Fruit fly (Drosophila melanogaster) whole organism, embryonic: ENCODE results near the gene CG17768.
A peak's percentile ranks its signal among the peaks of the same experiment; 100 is the strongest.

Experiments
- B-H2 ChIP-seq: fragments of 200-800 bp; sonication (Bioruptor generic); optimal IDR thresholded peaks from 2 replicates; lab custom pipeline; 2018; ENCODE audit warnings: missing biosample characterization, mild to moderate bottlenecking, missing genetic modification characterization
- CG10959 ChIP-seq: fragments of 200-800 bp; sonication (Bioruptor generic); IDR thresholded peaks from 2 replicates; pipeline ENCODE4 v1.3.6; 2022; ENCODE audit warnings: missing biosample characterization, missing genetic modification characterization
- CG11093 ChIP-seq: fragments of 200-800 bp; sonication (Bioruptor generic); IDR thresholded peaks from 3 replicates; pipeline ENCODE4 v1.3.6; 2022; ENCODE audit warnings: missing biosample characterization, missing genetic modification characterization
- CG11456 ChIP-seq: fragments of 200-800 bp; sonication (Bioruptor generic); IDR thresholded peaks from 3 replicates; pipeline ENCODE4 v1.3.6; 2022; ENCODE audit warnings: missing biosample characterization, missing genetic modification characterization
- CG11723 ChIP-seq: fragments of 200-800 bp; sonication (Bioruptor generic); optimal IDR thresholded peaks from 2 replicates; lab custom pipeline; 2017; ENCODE audit warnings: missing biosample characterization, mild to moderate bottlenecking, missing genetic modification characterization
- CG12155 ChIP-seq: fragments of 200-800 bp; sonication (Bioruptor generic); optimal IDR thresholded peaks from 3 replicates; lab custom pipeline; 2016; ENCODE audit warnings: missing biosample characterization, missing genetic modification characterization
- CG12236 ChIP-seq: fragments of 200-800 bp; sonication (Bioruptor generic); optimal IDR thresholded peaks from 2 replicates; lab custom pipeline; 2016; ENCODE audit warnings: missing biosample characterization, missing genetic modification characterization
- CG13894 ChIP-seq: fragments of 200-800 bp; sonication (Bioruptor generic); optimal IDR thresholded peaks from 3 replicates; lab custom pipeline; 2018; ENCODE audit warnings: missing biosample characterization, mild to moderate bottlenecking, missing genetic modification characterization, moderate library complexity
- CG14050 ChIP-seq: fragments of 200-800 bp; sonication (Bioruptor generic); IDR thresholded peaks from 3 replicates; pipeline ENCODE4 v1.3.6; 2022; ENCODE audit warnings: missing biosample characterization, missing genetic modification characterization
- CG1603 ChIP-seq: fragments of 200-800 bp; sonication (Bioruptor generic); optimal IDR thresholded peaks from 2 replicates; lab custom pipeline; 2019; ENCODE audit warnings: missing biosample characterization, mild to moderate bottlenecking, missing genetic modification characterization, moderate library complexity
- CG17385 ChIP-seq: fragments of 200-800 bp; sonication (Bioruptor generic); optimal IDR thresholded peaks from 3 replicates; lab custom pipeline; 2018; ENCODE audit warnings: missing biosample characterization, mild to moderate bottlenecking, missing genetic modification characterization
- CG2712 ChIP-seq: fragments of 200-800 bp; optimal IDR thresholded peaks from 3 replicates; lab custom pipeline; 2019; ENCODE audit warnings: missing biosample characterization, mild to moderate bottlenecking, missing genetic modification characterization, moderate library complexity
- CG30020 ChIP-seq: fragments of 200-800 bp; optimal IDR thresholded peaks from 2 replicates; lab custom pipeline; 2019; ENCODE audit warnings: missing biosample characterization, mild to moderate bottlenecking, missing genetic modification characterization, moderate library complexity
- CG32772 ChIP-seq: fragments of 200-800 bp; sonication (Bioruptor generic); IDR thresholded peaks from 2 replicates; pipeline ENCODE4 v1.3.6; 2022; ENCODE audit warnings: missing biosample characterization, missing genetic modification characterization
- CG3995 ChIP-seq: fragments of 200-800 bp; sonication (Bioruptor generic); optimal IDR thresholded peaks from 3 replicates; lab custom pipeline; 2016; ENCODE audit warnings: missing biosample characterization, missing genetic modification characterization
- CG43689 ChIP-seq: fragments of 200-800 bp; sonication (Bioruptor generic); IDR thresholded peaks from 2 replicates; pipeline ENCODE4 v1.3.6; 2022; ENCODE audit warnings: missing biosample characterization, missing genetic modification characterization
- CG6854 ChIP-seq: fragments of 200-800 bp; sonication (Bioruptor generic); optimal IDR thresholded peaks from 3 replicates; lab custom pipeline; 2017; ENCODE audit warnings: missing biosample characterization, mild to moderate bottlenecking, missing genetic modification characterization
- CG9215 ChIP-seq: fragments of 200-800 bp; sonication (Bioruptor generic); IDR thresholded peaks from 2 replicates; pipeline ENCODE4 v1.3.6; 2022; ENCODE audit warnings: missing biosample characterization, missing genetic modification characterization
- CTCF ChIP-seq: fragments of 200-800 bp; sonication (Bioruptor generic); optimal IDR thresholded peaks from 2 replicates; lab custom pipeline; 2017; ENCODE audit warnings: missing biosample characterization, mild to moderate bottlenecking, missing genetic modification characterization, moderate library complexity
- CoRest ChIP-seq: fragments of 200-800 bp; sonication (Bioruptor generic); optimal IDR thresholded peaks from 3 replicates; lab custom pipeline; 2018; ENCODE audit warnings: missing biosample characterization, mild to moderate bottlenecking, missing genetic modification characterization, moderate library complexity
- Dip2 ChIP-seq: fragments of 200-800 bp; sonication (Bioruptor generic); IDR thresholded peaks from 2 replicates; pipeline ENCODE4 v1.3.6; 2022; ENCODE audit warnings: missing biosample characterization, missing genetic modification characterization
- Doc2 ChIP-seq: fragments of 200-800 bp; sonication (Bioruptor generic); IDR thresholded peaks from 2 replicates; pipeline ENCODE4 v1.3.6; 2022; ENCODE audit warnings: missing biosample characterization, missing genetic modification characterization
- Dref ChIP-seq: fragments of 200-800 bp; sonication (Bioruptor generic); IDR thresholded peaks from 2 replicates; pipeline ENCODE4 v1.3.6; 2022; ENCODE audit warnings: missing biosample characterization, missing genetic modification characterization
- Ets97D ChIP-seq: fragments of 200-800 bp; sonication (Bioruptor generic); optimal IDR thresholded peaks from 3 replicates; lab custom pipeline; 2016; ENCODE audit warnings: missing biosample characterization, missing genetic modification characterization
- H2.0 ChIP-seq: fragments of 200-800 bp; sonication (Bioruptor generic); IDR thresholded peaks from 2 replicates; pipeline ENCODE4 v1.3.6; 2022; ENCODE audit warnings: missing biosample characterization, missing genetic modification characterization
- Med ChIP-seq: fragments of 200-800 bp; sonication (Bioruptor generic); peaks from one replicate; lab custom pipeline; 2016; ENCODE audit warnings: missing biosample characterization, missing genetic modification characterization, mild to moderate bottlenecking, inconsistent platforms, moderate library complexity
- NFAT ChIP-seq: fragments of 200-800 bp; sonication (Bioruptor generic); IDR thresholded peaks from 2 replicates; pipeline ENCODE4 v1.3.6; 2022; ENCODE audit warnings: missing biosample characterization, missing genetic modification characterization
- YL-1 ChIP-seq: fragments of 200-800 bp; sonication (Bioruptor generic); optimal IDR thresholded peaks from 3 replicates; lab custom pipeline; 2017; ENCODE audit warnings: missing biosample characterization, mild to moderate bottlenecking, missing genetic modification characterization
- ap ChIP-seq: fragments of 200-800 bp; sonication (Bioruptor generic); IDR thresholded peaks from 2 replicates; pipeline ENCODE4 v1.3.6; 2022; ENCODE audit warnings: missing biosample characterization, missing genetic modification characterization
- caup ChIP-seq: fragments of 200-800 bp; sonication (Bioruptor generic); optimal IDR thresholded peaks from 3 replicates; lab custom pipeline; 2017; ENCODE audit warnings: missing biosample characterization, mild to moderate bottlenecking, missing genetic modification characterization, moderate library complexity; ENCODE audit not compliant: severe bottlenecking
- cwo ChIP-seq: fragments of 200-800 bp; sonication (Bioruptor generic); optimal IDR thresholded peaks from 3 replicates; lab custom pipeline; 2017; ENCODE audit warnings: missing biosample characterization, missing genetic modification characterization, mild to moderate bottlenecking, moderate library complexity, missing genetic modification reagents
- dan ChIP-seq: fragments of 200-800 bp; sonication (Bioruptor generic); IDR thresholded peaks from 2 replicates; pipeline ENCODE4 v1.3.6; 2022; ENCODE audit warnings: missing biosample characterization, missing genetic modification characterization
- dimm ChIP-seq: fragments of 200-800 bp; sonication (Bioruptor generic); IDR thresholded peaks from 2 replicates; pipeline ENCODE4 v1.3.6; 2022; ENCODE audit warnings: missing biosample characterization, missing genetic modification characterization
- dmrt11E ChIP-seq: fragments of 200-800 bp; sonication (Bioruptor generic); optimal IDR thresholded peaks from 3 replicates; lab custom pipeline; 2018; ENCODE audit warnings: missing biosample characterization, mild to moderate bottlenecking, missing genetic modification characterization, moderate library complexity
- dmrt99B ChIP-seq: fragments of 200-800 bp; sonication (Bioruptor generic); optimal IDR thresholded peaks from 2 replicates; lab custom pipeline; 2018; ENCODE audit warnings: missing biosample characterization, mild to moderate bottlenecking, missing genetic modification characterization, moderate library complexity
- fu2 ChIP-seq: fragments of 200-800 bp; sonication (Bioruptor generic); optimal IDR thresholded peaks from 2 replicates; lab custom pipeline; 2016; ENCODE audit warnings: missing biosample characterization, missing genetic modification characterization
- gfzf ChIP-seq: fragments of 200-800 bp; sonication (Bioruptor generic); optimal IDR thresholded peaks from 2 replicates; lab custom pipeline; 2016; ENCODE audit warnings: missing biosample characterization, mild to moderate bottlenecking, missing genetic modification characterization, moderate library complexity
- nmo ChIP-seq: fragments of 200-800 bp; sonication (Bioruptor generic); optimal IDR thresholded peaks from 2 replicates; lab custom pipeline; 2018; ENCODE audit warnings: missing biosample characterization, mild to moderate bottlenecking, missing genetic modification characterization, moderate library complexity
- pfk ChIP-seq: fragments of 200-800 bp; sonication (Bioruptor generic); optimal IDR thresholded peaks from 2 replicates; lab custom pipeline; 2018; ENCODE audit warnings: missing biosample characterization, mild to moderate bottlenecking, missing genetic modification characterization, moderate library complexity
- prd ChIP-seq, 3 experiments: fragments of >200 bp in 2 of 3; fragments of 200-800 bp in 1 of 3; sonication (Bioruptor generic) in 1 of 3; optimal IDR thresholded peaks in 2 of 3; IDR thresholded peaks in 1 of 3; 2 replicates in 2 of 3; 3 replicates in 1 of 3; pipeline versions ENCODE4 v1.3.6 to Lab custom; 2017 to 2022; ENCODE audit warnings: missing biosample characterization in 1 of 3, missing genetic modification characterization in 1 of 3
- pzg ChIP-seq: fragments of 200-800 bp; sonication (Bioruptor generic); optimal IDR thresholded peaks from 3 replicates; lab custom pipeline; 2018; ENCODE audit warnings: missing biosample characterization, mild to moderate bottlenecking, missing genetic modification characterization, moderate library complexity
- row ChIP-seq: fragments of 200-800 bp; sonication (Bioruptor generic); IDR thresholded peaks from 3 replicates; pipeline ENCODE4 v1.3.6; 2022; ENCODE audit warnings: missing biosample characterization, missing genetic modification characterization
- seq ChIP-seq: fragments of 200-800 bp; sonication (Bioruptor generic); IDR thresholded peaks from 2 replicates; pipeline ENCODE4 v1.3.6; 2022; ENCODE audit warnings: missing biosample characterization, missing genetic modification characterization
- slbo ChIP-seq: fragments of 200-800 bp; sonication (Bioruptor generic); IDR thresholded peaks from 2 replicates; pipeline ENCODE4 v1.3.6; 2022; ENCODE audit warnings: missing biosample characterization, missing genetic modification characterization
- sob ChIP-seq: fragments of 200-800 bp; sonication (Bioruptor generic); IDR thresholded peaks from 2 replicates; pipeline ENCODE4 v1.3.6; 2022; ENCODE audit warnings: missing biosample characterization, missing genetic modification characterization
- trem ChIP-seq: fragments of 200-800 bp; optimal IDR thresholded peaks from 3 replicates; lab custom pipeline; 2019; ENCODE audit warnings: missing biosample characterization, mild to moderate bottlenecking, missing genetic modification characterization, moderate library complexity
- unpg ChIP-seq: fragments of 200-800 bp; sonication (Bioruptor generic); optimal IDR thresholded peaks from 3 replicates; lab custom pipeline; 2018; ENCODE audit warnings: missing biosample characterization, mild to moderate bottlenecking, missing genetic modification characterization, moderate library complexity
- zen ChIP-seq: fragments of 200-800 bp; sonication (Bioruptor generic); optimal IDR thresholded peaks from 3 replicates; lab custom pipeline; 2018; ENCODE audit warnings: missing biosample characterization, mild to moderate bottlenecking, missing genetic modification characterization, moderate library complexity
- zfh2 ChIP-seq: fragments of 200-800 bp; sonication (Bioruptor generic); optimal IDR thresholded peaks from 2 replicates; lab custom pipeline; 2016; ENCODE audit warnings: missing biosample characterization, missing genetic modification characterization

Gene CG17768

dm6 chr2L:10425599-10425998 is 20.6 kb upstream of the CG17768 start (continued):
- TF ChIP-seq dan (GFP tag; lab: Robert Waterston, UW) (no peak), H2.0 (GFP tag; lab: Robert Waterston, UW) (no peak), CG13894 (tag; lab: Kevin White, UChicago) (no peak), CG11456 (GFP tag; lab: Robert Waterston, UW) (no peak), sob (GFP tag; lab: Robert Waterston, UW) (no peak), CG43689 (GFP tag; lab: Robert Waterston, UW) (no peak), CG17385 (GFP tag; lab: Kevin White, UChicago) (no peak), Ets97D (GFP tag; lab: Kevin White, UChicago) (no peak), Doc2 (no peak), CG12155 (GFP tag; lab: Kevin White, UChicago) (no peak), zfh2 (GFP tag; lab: Kevin White, UChicago) (no peak), CG6854 (no peak), cwo (no peak), CG14050 (GFP tag; lab: Robert Waterston, UW) (no peak), CG11093 (no peak), CG30020 (no peak), B-H2 (no peak), ap (GFP tag; lab: Robert Waterston, UW) (no peak), fu2 (GFP tag; lab: Kevin White, UChicago) (no peak), dmrt99B (no peak), caup (GFP tag; lab: Kevin White, UChicago) (no peak), CG32772 (GFP tag; lab: Robert Waterston, UW) (no peak), prd (optimal IDR thresholded peaks at IDR 0.05; lab: Kevin White, UChicago) (no peak), prd (GFP tag; IDR thresholded peaks at IDR 0.05; lab: Robert Waterston, UW) (no peak), NFAT (GFP tag; lab: Robert Waterston, UW) (no peak), unpg (no peak), CG12236 (GFP tag; lab: Kevin White, UChicago) (no peak), CTCF (GFP tag; lab: Kevin White, UChicago) (no peak)

- TF ChIP-seq CoRest (tag; lab: Kevin White, UChicago) = peak; percentile 28
- peak; percentile 35 for TF ChIP-seq pzg (GFP tag; lab: Kevin White, UChicago)
- TF ChIP-seq CG9215 (GFP tag; lab: Robert Waterston, UW) = no peak
- TF ChIP-seq CG3995 = no peak
- TF ChIP-seq CG1603 (tag; lab: Kevin White, UChicago) = peak; percentile 99
- TF ChIP-seq dmrt11E (tag; lab: Kevin White, UChicago) = peak; percentile 8
- TF ChIP-seq slbo = 0 out of 2 replicates have a peak, but pooled peaks have one; percentile 22
- peak; percentile 21 for TF ChIP-seq CG2712
- peak; percentile 74 for TF ChIP-seq CG11723 (GFP tag; lab: Kevin White, UChicago)
- peak; percentile 19 for TF ChIP-seq YL-1
- peak; percentile 26 for TF ChIP-seq gfzf (GFP tag; lab: Kevin White, UChicago)
- TF ChIP-seq CG30020 = peak; percentile 97
- peak; percentile 15 for TF ChIP-seq zen (tag; lab: Kevin White, UChicago)
- TF ChIP-seq CTCF (GFP tag; lab: Kevin White, UChicago) = no peak
- TF ChIP-seq Doc2 = no peak
- peak; percentile 29 for TF ChIP-seq nmo
- TF ChIP-seq pfk = peak; percentile 80
- TF ChIP-seq Dip2 = no peak
- TF ChIP-seq seq (GFP tag; lab: Robert Waterston, UW) = no peak
- TF ChIP-seq dimm = no peak
- peak; percentile 4 for TF ChIP-seq trem
- TF ChIP-seq row (GFP tag; lab: Robert Waterston, UW) = peak; percentile 77
- TF ChIP-seq Dref (GFP tag; lab: Robert Waterston, UW) = peak; percentile 47
- peak; percentile 65 for TF ChIP-seq Med (GFP tag; lab: Kevin White, UChicago)
- no peak for TF ChIP-seq CG10959 (GFP tag; lab: Robert Waterston, UW)
Measured at dm6 chr2L:10422643-10423606, 17.9 kb upstream of the CG17768 start, which contains the start of the genes pie and Wdfy2. Gene pie, minus strand, starts transcription at chr2L:10422780. Gene Wdfy2, plus strand, starts transcription at chr2L:10423291.
